Fruit fly (Drosophila melanogaster) whole organism, prepupa: Measurements from ENCODE around the gene CG31743.

ENCODE experiments used
- CG10631 ChIP-seq: fragments of 200-800 bp; sonication (Bioruptor generic); optimal IDR thresholded peaks from 2 replicates; lab custom pipeline; 2016; ENCODE audit warnings: missing biosample characterization, missing genetic modification characterization
- CG10669 ChIP-seq: fragments of 200-800 bp; sonication (Bioruptor generic); optimal IDR thresholded peaks from 3 replicates; lab custom pipeline; 2018; ENCODE audit warnings: missing biosample characterization, mild to moderate bottlenecking, missing genetic modification characterization, moderate library complexity
- CG11294 ChIP-seq: fragments of 200-800 bp; sonication (Bioruptor generic); IDR thresholded peaks from 2 replicates; pipeline ENCODE4 v1.3.6; 2022; ENCODE audit warnings: missing biosample characterization, missing genetic modification characterization
- CG11762 ChIP-seq: fragments of 200-800 bp; sonication (Bioruptor generic); optimal IDR thresholded peaks from 3 replicates; lab custom pipeline; 2016; ENCODE audit warnings: missing biosample characterization, missing genetic modification characterization; ENCODE audit not compliant: insufficient read depth
- CG11902 ChIP-seq: fragments of 200-800 bp; sonication (Bioruptor generic); optimal IDR thresholded peaks from 3 replicates; lab custom pipeline; 2016; ENCODE audit warnings: missing biosample characterization, missing genetic modification characterization
- CG15336 ChIP-seq: fragments of 200-800 bp; sonication (Bioruptor generic); IDR thresholded peaks from 2 replicates; pipeline ENCODE4 v1.3.6; 2022; ENCODE audit warnings: missing biosample characterization, missing genetic modification characterization
- CG16779 ChIP-seq: fragments of 200-800 bp; sonication (Bioruptor generic); optimal IDR thresholded peaks from 3 replicates; lab custom pipeline; 2017; ENCODE audit warnings: missing biosample characterization, mild to moderate bottlenecking, missing genetic modification characterization
- CG3032 ChIP-seq: fragments of 200-800 bp; optimal IDR thresholded peaks from 2 replicates; lab custom pipeline; 2019; ENCODE audit warnings: missing biosample characterization, mild to moderate bottlenecking, missing genetic modification characterization, moderate library complexity
- CG31627 ChIP-seq: fragments of 200-800 bp; sonication (Bioruptor generic); optimal IDR thresholded peaks from 3 replicates; lab custom pipeline; 2016; ENCODE audit warnings: missing biosample characterization, missing genetic modification characterization
- CG32006 ChIP-seq: fragments of 200-800 bp; sonication (Bioruptor generic); optimal IDR thresholded peaks from 3 replicates; lab custom pipeline; 2017; ENCODE audit warnings: missing biosample characterization, mild to moderate bottlenecking, missing genetic modification characterization
- CG3919 ChIP-seq: fragments of 200-800 bp; sonication (Bioruptor generic); optimal IDR thresholded peaks from 3 replicates; lab custom pipeline; 2016; ENCODE audit warnings: missing biosample characterization, missing genetic modification characterization
- CG4318 ChIP-seq: fragments of 200-800 bp; sonication (Bioruptor generic); optimal IDR thresholded peaks from 3 replicates; lab custom pipeline; 2017; ENCODE audit warnings: missing biosample characterization, mild to moderate bottlenecking, missing genetic modification characterization
- CG6276 ChIP-seq: fragments of 200-800 bp; sonication (Bioruptor generic); optimal IDR thresholded peaks from 2 replicates; lab custom pipeline; 2017; ENCODE audit warnings: missing biosample characterization, mild to moderate bottlenecking, missing genetic modification characterization
- CG6792 ChIP-seq: fragments of 200-800 bp; sonication (Bioruptor generic); optimal IDR thresholded peaks from 3 replicates; lab custom pipeline; 2016; ENCODE audit warnings: missing biosample characterization, missing genetic modification characterization
- CG6808 ChIP-seq: fragments of 200-800 bp; sonication (Bioruptor generic); optimal IDR thresholded peaks from 3 replicates; lab custom pipeline; 2017; ENCODE audit warnings: missing biosample characterization, missing genetic modification characterization, mild to moderate bottlenecking, moderate library complexity, missing genetic modification reagents
- CG7368 ChIP-seq: fragments of 200-800 bp; sonication (Bioruptor generic); optimal IDR thresholded peaks from 3 replicates; lab custom pipeline; 2016; ENCODE audit warnings: missing biosample characterization, missing genetic modification characterization
- CG8119 ChIP-seq: fragments of 200-800 bp; sonication (Bioruptor generic); IDR thresholded peaks from 3 replicates; pipeline ENCODE4 v1.3.6; 2022; ENCODE audit warnings: missing biosample characterization, missing genetic modification characterization
- CG8319 ChIP-seq: fragments of 200-800 bp; sonication (Bioruptor generic); optimal IDR thresholded peaks from 3 replicates; lab custom pipeline; 2016; ENCODE audit warnings: missing biosample characterization, missing genetic modification characterization
- CG8632 ChIP-seq: fragments of 200-800 bp; sonication (Bioruptor generic); optimal IDR thresholded peaks from 3 replicates; lab custom pipeline; 2016; ENCODE audit warnings: missing biosample characterization, missing genetic modification characterization
- CG9139 ChIP-seq: fragments of 200-800 bp; sonication (Bioruptor generic); optimal IDR thresholded peaks from 3 replicates; lab custom pipeline; 2017; ENCODE audit warnings: missing biosample characterization, mild to moderate bottlenecking, missing genetic modification characterization
- Eip78C ChIP-seq: fragments of 200-800 bp; sonication (Bioruptor generic); peaks from one replicate; lab custom pipeline; 2016; ENCODE audit warnings: missing biosample characterization, missing genetic modification characterization
- Eip93F ChIP-seq: fragments of 200-800 bp; sonication (Bioruptor generic); optimal IDR thresholded peaks from 2 replicates; lab custom pipeline; 2016; ENCODE audit warnings: missing biosample characterization, mild to moderate bottlenecking, missing genetic modification characterization
- Ets21C ChIP-seq: fragments of 200-800 bp; sonication (Bioruptor generic); optimal IDR thresholded peaks from 3 replicates; lab custom pipeline; 2016; ENCODE audit warnings: missing biosample characterization, missing genetic modification characterization
- Ets96B ChIP-seq: fragments of 200-800 bp; optimal IDR thresholded peaks from 2 replicates; lab custom pipeline; 2019; ENCODE audit warnings: missing biosample characterization, mild to moderate bottlenecking, missing genetic modification characterization, moderate library complexity
- Gug ChIP-seq: fragments of 200-800 bp; sonication (Bioruptor generic); IDR thresholded peaks from 2 replicates; pipeline ENCODE4 v1.3.6; 2022; ENCODE audit warnings: missing biosample characterization, missing genetic modification characterization
- Hr38 ChIP-seq: sonication (Bioruptor generic); optimal IDR thresholded peaks from 2 replicates; lab custom pipeline; 2016; ENCODE audit warnings: missing biosample characterization, missing genetic modification characterization
- Hr39 ChIP-seq: fragments of 200-800 bp; sonication (Bioruptor generic); optimal IDR thresholded peaks from 2 replicates; lab custom pipeline; 2016; ENCODE audit warnings: missing biosample characterization, missing genetic modification characterization
- Hr4 ChIP-seq: fragments of 200-800 bp; sonication (Bioruptor generic); optimal IDR thresholded peaks from 3 replicates; lab custom pipeline; 2016; ENCODE audit warnings: missing biosample characterization, missing genetic modification characterization
- Lpt ChIP-seq: fragments of 200-800 bp; sonication (Bioruptor generic); optimal IDR thresholded peaks from 3 replicates; lab custom pipeline; 2016; ENCODE audit warnings: missing biosample characterization, missing genetic modification characterization
- Met ChIP-seq: fragments of 200-800 bp; sonication (Bioruptor generic); optimal IDR thresholded peaks from 3 replicates; lab custom pipeline; 2016; ENCODE audit warnings: missing biosample characterization, missing genetic modification characterization
- OdsH ChIP-seq: fragments of 200-800 bp; sonication (Bioruptor generic); optimal IDR thresholded peaks from 3 replicates; lab custom pipeline; 2016; ENCODE audit warnings: missing biosample characterization, missing genetic modification characterization
- Smox ChIP-seq: fragments of 200-800 bp; sonication (Bioruptor generic); optimal IDR thresholded peaks from 3 replicates; lab custom pipeline; 2016; ENCODE audit warnings: missing biosample characterization, missing genetic modification characterization
- Sox102F ChIP-seq: fragments of 200-800 bp; sonication (Bioruptor generic); optimal IDR thresholded peaks from 2 replicates; lab custom pipeline; 2016; ENCODE audit warnings: missing biosample characterization, mild to moderate bottlenecking, missing genetic modification characterization
- Sox15 ChIP-seq: fragments of 200-800 bp; sonication (Bioruptor generic); optimal IDR thresholded peaks from 3 replicates; lab custom pipeline; 2016; ENCODE audit warnings: missing biosample characterization, missing genetic modification characterization
- cyc ChIP-seq: fragments of 200-800 bp; sonication (Bioruptor generic); optimal IDR thresholded peaks from 3 replicates; lab custom pipeline; 2016; ENCODE audit warnings: missing biosample characterization, missing genetic modification characterization
- dac ChIP-seq: fragments of 200-800 bp; sonication (Bioruptor generic); optimal IDR thresholded peaks from 2 replicates; lab custom pipeline; 2017; ENCODE audit warnings: missing biosample characterization, mild to moderate bottlenecking, missing genetic modification characterization
- dsx ChIP-seq: fragments of 200-800 bp; optimal IDR thresholded peaks from 3 replicates; lab custom pipeline; 2019; ENCODE audit warnings: missing biosample characterization, mild to moderate bottlenecking, missing genetic modification characterization, moderate library complexity; ENCODE audit not compliant: poor library complexity, severe bottlenecking
- eg ChIP-seq: fragments of 200-800 bp; sonication (Bioruptor generic); IDR thresholded peaks from 3 replicates; pipeline ENCODE4 v1.3.6; 2022; ENCODE audit warnings: missing biosample characterization, missing genetic modification characterization
- esn ChIP-seq: fragments of 200-800 bp; sonication (Bioruptor generic); optimal IDR thresholded peaks from 2 replicates; lab custom pipeline; 2016; ENCODE audit warnings: missing biosample characterization, mild to moderate bottlenecking, missing genetic modification characterization, moderate library complexity
- fd59A ChIP-seq: fragments of 200-800 bp; sonication (Bioruptor generic); optimal IDR thresholded peaks from 2 replicates; lab custom pipeline; 2017; ENCODE audit warnings: missing biosample characterization, mild to moderate bottlenecking, missing genetic modification characterization, missing genetic modification reagents
- fd85E ChIP-seq: fragments of 200-800 bp; sonication (Bioruptor generic); optimal IDR thresholded peaks from 3 replicates; lab custom pipeline; 2016; ENCODE audit warnings: missing biosample characterization, missing genetic modification characterization
- fkh ChIP-seq: fragments of 200-800 bp; sonication (Bioruptor generic); optimal IDR thresholded peaks from 3 replicates; lab custom pipeline; 2017; ENCODE audit warnings: missing biosample characterization, mild to moderate bottlenecking, missing genetic modification characterization, moderate library complexity
- lz ChIP-seq: fragments of 200-800 bp; sonication (Bioruptor generic); optimal IDR thresholded peaks from 3 replicates; lab custom pipeline; 2016; ENCODE audit warnings: missing biosample characterization, missing genetic modification characterization
- spab ChIP-seq: fragments of 200-800 bp; sonication (Bioruptor generic); optimal IDR thresholded peaks from 2 replicates; lab custom pipeline; 2017; ENCODE audit warnings: missing biosample characterization, mild to moderate bottlenecking, missing genetic modification characterization, missing genetic modification reagents
- ss ChIP-seq, 2 experiments: fragments of 200-800 bp; sonication (Bioruptor generic); optimal IDR thresholded peaks; 2 replicates in 1 of 2; 3 replicates in 1 of 2; lab custom pipeline; 2017 to 2018; ENCODE audit warnings: mild to moderate bottlenecking in 2 of 2, missing biosample characterization in 2 of 2, missing genetic modification characterization in 2 of 2, moderate library complexity in 1 of 2
- svp ChIP-seq: fragments of 200-800 bp; sonication (Bioruptor generic); peaks from one replicate; lab custom pipeline; 2016; ENCODE audit warnings: missing biosample characterization, missing genetic modification characterization
- topi ChIP-seq: fragments of 200-800 bp; sonication (Bioruptor generic); optimal IDR thresholded peaks from 3 replicates; lab custom pipeline; 2016; ENCODE audit warnings: missing biosample characterization, missing genetic modification characterization
- vri ChIP-seq: fragments of 200-800 bp; sonication (Bioruptor generic); optimal IDR thresholded peaks from 3 replicates; lab custom pipeline; 2016; ENCODE audit warnings: missing biosample characterization, mild to moderate bottlenecking, missing genetic modification characterization

Gene CG31743

DNA sequence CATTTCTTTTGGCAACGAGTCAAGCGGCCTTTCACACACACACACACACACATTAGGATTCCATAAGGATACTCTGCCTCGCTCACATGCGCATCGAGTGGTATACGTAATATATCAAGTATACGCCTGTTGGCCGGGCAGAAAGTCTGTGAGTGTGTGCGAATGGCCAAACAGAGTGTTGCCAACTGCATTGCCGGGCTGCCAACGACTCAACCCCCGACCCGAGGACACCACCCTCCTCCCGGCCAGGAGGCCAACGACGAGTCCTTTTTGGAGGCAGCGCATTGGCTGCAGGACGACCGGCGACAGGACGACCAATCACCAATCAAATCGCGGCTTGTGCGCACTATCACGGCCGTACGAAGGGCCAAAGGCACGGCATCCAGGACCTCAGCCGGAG lies 1.6 kb upstream of the CG31743 start:
- TF ChIP-seq CG6276 (GFP tag; lab: Kevin White, UChicago) (no peak), CG11762 (no peak), CG9139 (GFP tag; lab: Kevin White, UChicago) (no peak), Ets21C (GFP tag; lab: Kevin White, UChicago) (no peak), CG4318 (GFP tag; lab: Kevin White, UChicago) (no peak), CG8632 (GFP tag; lab: Kevin White, UChicago) (no peak), eg (no peak), CG11902 (GFP tag; lab: Kevin White, UChicago) (no peak), lz (GFP tag; lab: Kevin White, UChicago) (no peak), CG32006 (GFP tag; lab: Kevin White, UChicago) (no peak), esn (GFP tag; lab: Kevin White, UChicago) (no peak), dac (no peak), CG31627 (GFP tag; lab: Kevin White, UChicago) (no peak), CG16779 (tag; lab: Kevin White, UChicago) (no peak), spab (GFP tag; lab: Kevin White, UChicago) (no peak), topi (no peak), CG7368 (GFP tag; lab: Kevin White, UChicago) (no peak)
- TF ChIP-seq, all 60 proteins: peak for 0

DNA sequence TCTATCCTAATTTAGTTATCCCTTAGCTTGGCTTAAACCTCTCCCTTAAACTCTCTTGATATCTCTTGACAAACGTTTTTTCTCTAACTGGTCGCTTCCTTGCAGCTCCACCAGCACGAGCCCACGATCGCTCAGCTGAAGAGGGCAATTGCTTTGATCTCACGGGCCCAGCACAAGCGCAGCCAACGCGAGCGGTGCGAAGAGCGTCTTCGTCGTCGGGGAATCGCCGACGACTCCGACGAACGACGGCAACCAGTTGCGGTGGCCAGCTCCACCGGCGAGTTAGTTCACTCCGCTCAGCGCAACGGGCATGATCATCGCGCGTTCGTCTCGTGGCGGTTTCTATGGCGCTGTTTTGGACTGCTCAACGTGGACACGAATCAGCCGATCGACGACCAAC lies 1.6 kb downstream of the CG31743 start:
- TF ChIP-seq CG6808 (GFP tag; lab: Kevin White, UChicago) = no peak
- TF ChIP-seq CG16779 (tag; lab: Kevin White, UChicago) = no peak
- no peak for TF ChIP-seq Sox15 (GFP tag; lab: Kevin White, UChicago)
- no peak for TF ChIP-seq OdsH (GFP tag; lab: Kevin White, UChicago)
- TF ChIP-seq CG8632 (GFP tag; lab: Kevin White, UChicago) = no peak
- TF ChIP-seq Ets96B (tag; lab: Kevin White, UChicago) = no peak
- no peak for TF ChIP-seq fkh (GFP tag; lab: Kevin White, UChicago)
- no peak for TF ChIP-seq Met
- no peak for TF ChIP-seq Hr4 (GFP tag; lab: Kevin White, UChicago)
- no peak for TF ChIP-seq CG31627 (GFP tag; lab: Kevin White, UChicago)
- TF ChIP-seq CG11294 = no peak
- no peak for TF ChIP-seq Sox102F (GFP tag; lab: Kevin White, UChicago)
- peak; percentile 16 for TF ChIP-seq lz (GFP tag; lab: Kevin White, UChicago)
- no peak for TF ChIP-seq CG10669
- TF ChIP-seq CG9139 (GFP tag; lab: Kevin White, UChicago) = no peak
- TF ChIP-seq Eip93F (GFP tag; lab: Kevin White, UChicago) = no peak
- peak; percentile 68 for TF ChIP-seq CG15336 (GFP tag; lab: Robert Waterston, UW)
- peak in 1 of 2 experiments; percentile 22 for TF ChIP-seq ss (GFP tag; optimal IDR thresholded peaks at IDR 0.05; lab: Kevin White, UChicago)
- TF ChIP-seq CG11902 (GFP tag; lab: Kevin White, UChicago) = no peak
- no peak for TF ChIP-seq CG4318 (GFP tag; lab: Kevin White, UChicago)
- no peak for TF ChIP-seq CG6792 (GFP tag; lab: Kevin White, UChicago)
- TF ChIP-seq Gug (GFP tag; lab: Robert Waterston, UW) = no peak
- TF ChIP-seq CG6276 (GFP tag; lab: Kevin White, UChicago) = no peak
- TF ChIP-seq fd59A (GFP tag; lab: Kevin White, UChicago) = no peak
- no peak for TF ChIP-seq CG7368 (GFP tag; lab: Kevin White, UChicago)
- no peak for TF ChIP-seq CG32006 (GFP tag; lab: Kevin White, UChicago)
- TF ChIP-seq CG10631 (GFP tag; lab: Kevin White, UChicago) = no peak
- no peak for TF ChIP-seq Smox (GFP tag; lab: Kevin White, UChicago)
- TF ChIP-seq fd85E (GFP tag; lab: Kevin White, UChicago) = no peak
- no peak for TF ChIP-seq dac
- no peak for TF ChIP-seq cyc (GFP tag; lab: Kevin White, UChicago)
- TF ChIP-seq esn (GFP tag; lab: Kevin White, UChicago) = peak; percentile 29
- no peak for TF ChIP-seq topi
- no peak for TF ChIP-seq Hr38 (GFP tag; lab: Kevin White, UChicago)
- TF ChIP-seq Ets21C (GFP tag; lab: Kevin White, UChicago) = no peak
- TF ChIP-seq CG3032 (tag; lab: Kevin White, UChicago) = no peak
- no peak for TF ChIP-seq CG8319 (GFP tag; lab: Kevin White, UChicago)
- TF ChIP-seq Lpt (GFP tag; lab: Kevin White, UChicago) = peak; percentile 11
- TF ChIP-seq svp = peak; percentile 92
- no peak for TF ChIP-seq Hr39 (GFP tag; lab: Kevin White, UChicago)
- TF ChIP-seq Eip78C (GFP tag; lab: Kevin White, UChicago) = peak; percentile 78
- TF ChIP-seq CG3919 (GFP tag; lab: Kevin White, UChicago) = peak; percentile 62
- TF ChIP-seq vri (GFP tag; lab: Kevin White, UChicago) = no peak
- peak; percentile 18 for TF ChIP-seq dsx (GFP tag; lab: Kevin White, UChicago)
- no peak for TF ChIP-seq CG11762
- TF ChIP-seq CG8119 = peak; percentile 62; the same call in 2 of the 3 replicates
